Worm (Caenorhabditis elegans) whole organism, L4 larva: ENCODE data around the gene nfm-1.

Experiments
- fos-1 ChIP-seq: fragments of 150-350 bp; optimal IDR thresholded peaks from 2 replicates; lab custom pipeline; 2014; ENCODE audit warnings: missing biosample characterization, missing genetic modification characterization
- lin-15B ChIP-seq: fragments of 150-350 bp; sonication (generic microtip); optimal IDR thresholded peaks from 3 replicates; lab custom pipeline; 2014; ENCODE audit warnings: missing biosample characterization, missing genetic modification characterization
- nhr-25 ChIP-seq: sonication (generic microtip); optimal IDR thresholded peaks from 2 replicates; lab custom pipeline; 2017; ENCODE audit warnings: missing genetic modification characterization, mild to moderate bottlenecking, missing compliant biosample characterization, antibody characterized with exemption, moderate library complexity, borderline replicate concordance; ENCODE audit not compliant: insufficient read depth

ce11 chrIII:6170038-6170437, 10.8 kb downstream of the nfm-1 start:
- TF ChIP-seq fos-1 (tag; lab: Kevin White, UChicago) = no peak
- TF ChIP-seq nhr-25 (tag; lab: Kevin White, UChicago) = no peak
- TF ChIP-seq lin-15B (tag; lab: Kevin White, UChicago) = no peak
